Worm (Caenorhabditis elegans) whole organism, L2 larva: Measurements from ENCODE around the gene F56C3.3.

ENCODE experiments used
- C34F6.9 ChIP-seq: fragments of 150-350 bp; optimal IDR thresholded peaks from 2 replicates; lab custom pipeline; 2014; ENCODE audit warnings: missing biosample characterization, missing genetic modification characterization
- F13H6.1 ChIP-seq: sonication (generic microtip); optimal IDR thresholded peaks from 2 replicates; lab custom pipeline; 2016; ENCODE audit warnings: missing genetic modification characterization, missing compliant biosample characterization
- R02D3.7 ChIP-seq: fragments of 150-350 bp; optimal IDR thresholded peaks from 2 replicates; lab custom pipeline; 2014; ENCODE audit warnings: missing biosample characterization, missing genetic modification characterization
- Y55F3AM.14 ChIP-seq: fragments of 200-800 bp; sonication (Bioruptor generic); optimal IDR thresholded peaks from 2 replicates; lab custom pipeline; 2018; ENCODE audit warnings: mild to moderate bottlenecking, missing genetic modification characterization, missing compliant biosample characterization
- ZK546.5 ChIP-seq: sonication (generic microtip); optimal IDR thresholded peaks from 2 replicates; lab custom pipeline; 2017; ENCODE audit warnings: missing biosample characterization, missing genetic modification characterization
- alr-1 ChIP-seq: fragments of 150-350 bp; optimal IDR thresholded peaks from 2 replicates; lab custom pipeline; 2014; ENCODE audit warnings: missing biosample characterization, missing genetic modification characterization
- aly-2 ChIP-seq: fragments of 150-350 bp; optimal IDR thresholded peaks from 2 replicates; lab custom pipeline; 2014; ENCODE audit warnings: missing biosample characterization, missing genetic modification characterization
- ama-1 ChIP-seq: fragments of 150-350 bp; optimal IDR thresholded peaks from 2 replicates; lab custom pipeline; 2018; ENCODE audit warnings: inconsistent platforms
- blmp-1 ChIP-seq: sonication (generic microtip); optimal IDR thresholded peaks from 2 replicates; lab custom pipeline; 2017; ENCODE audit warnings: missing genetic modification characterization, mild to moderate bottlenecking, missing compliant biosample characterization, antibody characterized with exemption, moderate library complexity; ENCODE audit not compliant: insufficient read depth
- ceh-16 ChIP-seq: fragments of 150-350 bp; optimal IDR thresholded peaks from 2 replicates; lab custom pipeline; 2014; ENCODE audit warnings: missing biosample characterization, missing genetic modification characterization
- ceh-82 ChIP-seq: fragments of 150-350 bp; optimal IDR thresholded peaks from 2 replicates; lab custom pipeline; 2014; ENCODE audit warnings: missing biosample characterization, missing genetic modification characterization
- crh-2 ChIP-seq: sonication (generic microtip); optimal IDR thresholded peaks from 2 replicates; lab custom pipeline; 2017; ENCODE audit warnings: missing biosample characterization, missing genetic modification characterization
- dmd-4 ChIP-seq: sonication (generic microtip); optimal IDR thresholded peaks from 2 replicates; lab custom pipeline; 2017; ENCODE audit warnings: missing biosample characterization, missing genetic modification characterization
- egl-27 ChIP-seq: sonication (generic microtip); optimal IDR thresholded peaks from 3 replicates; lab custom pipeline; 2017; ENCODE audit warnings: missing biosample characterization, missing genetic modification reagents, missing genetic modification characterization
- elt-1 ChIP-seq: fragments of 150-350 bp; optimal IDR thresholded peaks from 2 replicates; lab custom pipeline; 2014; ENCODE audit warnings: missing biosample characterization, missing genetic modification characterization
- elt-3 ChIP-seq: sonication (generic microtip); optimal IDR thresholded peaks from 2 replicates; lab custom pipeline; 2017; ENCODE audit warnings: missing biosample characterization, missing genetic modification characterization
- fos-1 ChIP-seq: fragments of 150-350 bp; optimal IDR thresholded peaks from 2 replicates; lab custom pipeline; 2014; ENCODE audit warnings: missing biosample characterization, missing genetic modification characterization
- gmeb-1 ChIP-seq: fragments of 150-350 bp; optimal IDR thresholded peaks from 2 replicates; lab custom pipeline; 2014; ENCODE audit warnings: missing biosample characterization, missing genetic modification characterization
- lin-11 ChIP-seq: fragments of 150-350 bp; sonication (generic microtip); optimal IDR thresholded peaks from 2 replicates; lab custom pipeline; 2014; ENCODE audit warnings: missing biosample characterization, missing genetic modification characterization, inconsistent platforms, mixed read lengths
- lin-13 ChIP-seq: fragments of 150-350 bp; optimal IDR thresholded peaks from 2 replicates; lab custom pipeline; 2014; ENCODE audit warnings: missing biosample characterization, missing genetic modification reagents, missing genetic modification characterization
- lin-39 ChIP-seq: fragments of 150-350 bp; optimal IDR thresholded peaks from 2 replicates; lab custom pipeline; 2014; ENCODE audit warnings: missing biosample characterization, missing genetic modification reagents, missing genetic modification characterization
- lsy-2 ChIP-seq, 2 experiments: fragments of 150-350 bp in 1 of 2; sonication (generic microtip) in 1 of 2; optimal IDR thresholded peaks; 2 replicates each; lab custom pipeline; 2014 to 2017; ENCODE audit warnings: missing biosample characterization in 2 of 2, missing genetic modification characterization in 2 of 2
- mab-5 ChIP-seq: fragments of 150-350 bp; optimal IDR thresholded peaks from 2 replicates; lab custom pipeline; 2014; ENCODE audit warnings: missing biosample characterization, missing genetic modification characterization
- mbf-1 ChIP-seq: sonication (generic microtip); optimal IDR thresholded peaks from 2 replicates; lab custom pipeline; 2017; ENCODE audit warnings: missing biosample characterization, missing genetic modification characterization
- mdl-1 ChIP-seq, 2 experiments: fragments of 150-350 bp in 1 of 2; sonication (generic microtip) in 1 of 2; optimal IDR thresholded peaks; 2 replicates each; lab custom pipeline; 2017; ENCODE audit warnings: missing biosample characterization in 2 of 2, missing genetic modification characterization in 2 of 2
- nhr-10 ChIP-seq: sonication (generic microtip); optimal IDR thresholded peaks from 2 replicates; lab custom pipeline; 2017; ENCODE audit warnings: missing biosample characterization, missing genetic modification characterization
- nhr-11 ChIP-seq: fragments of 150-350 bp; optimal IDR thresholded peaks from 2 replicates; lab custom pipeline; 2014; ENCODE audit warnings: missing biosample characterization, missing genetic modification characterization
- nhr-12 ChIP-seq: fragments of 150-350 bp; optimal IDR thresholded peaks from 2 replicates; lab custom pipeline; 2014; ENCODE audit warnings: missing biosample characterization, missing genetic modification characterization
- nhr-129 ChIP-seq: fragments of 150-350 bp; optimal IDR thresholded peaks from 2 replicates; lab custom pipeline; 2014; ENCODE audit warnings: missing biosample characterization, missing genetic modification characterization
- nhr-21 ChIP-seq: fragments of 150-350 bp; optimal IDR thresholded peaks from 2 replicates; lab custom pipeline; 2014; ENCODE audit warnings: missing biosample characterization, missing genetic modification characterization
- nhr-23 ChIP-seq: fragments of 150-350 bp; optimal IDR thresholded peaks from 2 replicates; lab custom pipeline; 2014; ENCODE audit warnings: missing biosample characterization, missing genetic modification reagents, missing genetic modification characterization
- nhr-237 ChIP-seq: fragments of 150-350 bp; optimal IDR thresholded peaks from 2 replicates; lab custom pipeline; 2014; ENCODE audit warnings: missing biosample characterization, missing genetic modification characterization
- nhr-25 ChIP-seq: fragments of 150-350 bp; sonication (generic microtip); optimal IDR thresholded peaks from 3 replicates; lab custom pipeline; 2014; ENCODE audit warnings: missing biosample characterization, missing genetic modification characterization
- nhr-6 ChIP-seq: fragments of 150-350 bp; optimal IDR thresholded peaks from 2 replicates; lab custom pipeline; 2014; ENCODE audit warnings: missing biosample characterization, missing genetic modification characterization
- nhr-77 ChIP-seq: fragments of 150-350 bp; optimal IDR thresholded peaks from 2 replicates; lab custom pipeline; 2014; ENCODE audit warnings: missing biosample characterization, missing genetic modification characterization
- peb-1 ChIP-seq: fragments of 150-350 bp; optimal IDR thresholded peaks from 2 replicates; lab custom pipeline; 2014; ENCODE audit warnings: missing biosample characterization, missing genetic modification characterization
- sem-4 ChIP-seq: fragments of 150-350 bp; optimal IDR thresholded peaks from 2 replicates; lab custom pipeline; 2014; ENCODE audit warnings: missing biosample characterization, missing genetic modification reagents, missing genetic modification characterization
- skn-1 ChIP-seq: sonication (generic microtip); optimal IDR thresholded peaks from 2 replicates; lab custom pipeline; 2017; ENCODE audit warnings: missing biosample characterization, missing genetic modification characterization
- sma-3 ChIP-seq: sonication (generic microtip); optimal IDR thresholded peaks from 2 replicates; lab custom pipeline; 2016; ENCODE audit warnings: missing genetic modification reagents, missing genetic modification characterization, missing compliant biosample characterization
- sma-9 ChIP-seq, 2 experiments: fragments of 150-350 bp in 1 of 2; sonication (generic microtip) in 1 of 2; optimal IDR thresholded peaks; 2 replicates each; lab custom pipeline; 2014 to 2016; ENCODE audit warnings: missing genetic modification characterization in 2 of 2, mild to moderate bottlenecking in 1 of 2, missing biosample characterization in 1 of 2, missing compliant biosample characterization in 1 of 2, missing genetic modification reagents in 1 of 2, moderate library complexity in 1 of 2
- snpc-4 ChIP-seq: fragments of 150-350 bp; optimal IDR thresholded peaks from 2 replicates; lab custom pipeline; 2014; ENCODE audit warnings: missing biosample characterization, missing genetic modification characterization
- unc-39 ChIP-seq: fragments of 150-350 bp; optimal IDR thresholded peaks from 2 replicates; lab custom pipeline; 2014; ENCODE audit warnings: missing biosample characterization, missing genetic modification characterization
- unc-55 ChIP-seq: fragments of 150-350 bp; sonication (generic microtip); optimal IDR thresholded peaks from 3 replicates; lab custom pipeline; 2014; ENCODE audit warnings: missing biosample characterization, missing genetic modification reagents, missing genetic modification characterization
- unc-62 ChIP-seq: fragments of 150-350 bp; optimal IDR thresholded peaks from 2 replicates; lab custom pipeline; 2014; ENCODE audit warnings: missing biosample characterization, missing genetic modification reagents, missing genetic modification characterization
- zag-1 ChIP-seq: fragments of 150-350 bp; optimal IDR thresholded peaks from 2 replicates; lab custom pipeline; 2014; ENCODE audit warnings: missing biosample characterization, missing genetic modification characterization
- ztf-1 ChIP-seq: fragments of 200-800 bp; sonication (Bioruptor generic); conservative IDR thresholded peaks from 2 replicates; pipeline ENCODE4 v1.3.6; 2022; ENCODE audit warnings: missing genetic modification characterization, missing compliant biosample characterization
- ztf-11 ChIP-seq: sonication (generic microtip); optimal IDR thresholded peaks from 2 replicates; lab custom pipeline; 2017; ENCODE audit warnings: missing biosample characterization, missing genetic modification characterization
- ztf-4 ChIP-seq: fragments of 150-350 bp; optimal IDR thresholded peaks from 2 replicates; lab custom pipeline; 2014; ENCODE audit warnings: missing biosample characterization, missing genetic modification characterization

F56C3.3 gene

ce11 chrX:1394437-1394836 is 36.2 kb upstream of the F56C3.3 start:
- TF ChIP-seq lsy-2 (tag; optimal IDR thresholded peaks at IDR 0.05; lab: Kevin White, UChicago): no peak
- TF ChIP-seq nhr-129: peak; percentile 42
- TF ChIP-seq, all 48 proteins: peak for 1

ce11 chrX:1393891-1394290 is 35.7 kb upstream of the F56C3.3 start, which contains the start of gene F56C3.9:
Gene F56C3.9 (minus strand): TSS chrX:1393991.
- TF ChIP-seq ztf-4: no peak

- no peak for TF ChIP-seq elt-3 (tag; lab: Kevin White, UChicago)
- peak; percentile 96 for TF ChIP-seq crh-2
- TF ChIP-seq sem-4 (tag; lab: Kevin White, UChicago): peak; percentile 94
- no peak for TF ChIP-seq blmp-1 (tag; lab: Kevin White, UChicago)
- TF ChIP-seq sma-9 (GFP tag; optimal IDR thresholded peaks at IDR 0.05; lab: Kevin White, UChicago): peak; percentile 89
- TF ChIP-seq sma-9 (tag; optimal IDR thresholded peaks at IDR 0.05; lab: Kevin White, UChicago): no peak
- TF ChIP-seq nhr-21 (tag; lab: Kevin White, UChicago): peak; percentile 99
- peak; percentile 85 for TF ChIP-seq nhr-10 (tag; lab: Kevin White, UChicago)
- TF ChIP-seq lin-11: no peak
- peak; percentile 84 for TF ChIP-seq C34F6.9 (tag; lab: Kevin White, UChicago)
- TF ChIP-seq R02D3.7 (tag; lab: Kevin White, UChicago): peak; percentile 45
- TF ChIP-seq dmd-4 (tag; lab: Kevin White, UChicago): peak; percentile 73
- TF ChIP-seq ztf-1 (GFP tag; lab: Robert Waterston, UW): no peak
- peak; percentile 92 for TF ChIP-seq nhr-237 (tag; lab: Kevin White, UChicago)
- peak; percentile 59 for TF ChIP-seq aly-2
- peak; percentile 59 for TF ChIP-seq zag-1 (tag; lab: Kevin White, UChicago)
- no peak for TF ChIP-seq unc-62 (GFP tag; lab: Kevin White, UChicago)
- peak; percentile 85 for TF ChIP-seq F13H6.1 (tag; lab: Kevin White, UChicago)
- TF ChIP-seq ZK546.5 (tag; lab: Kevin White, UChicago): peak; percentile 46
- peak; percentile 66 for TF ChIP-seq nhr-12 (tag; lab: Kevin White, UChicago)
- TF ChIP-seq lin-13 (GFP tag; lab: Kevin White, UChicago): peak; percentile 93
- no peak for TF ChIP-seq elt-1 (tag; lab: Kevin White, UChicago)
- TF ChIP-seq ztf-4: peak; percentile 88
- TF ChIP-seq nhr-23 (tag; lab: Kevin White, UChicago): no peak
- peak; percentile 95 for TF ChIP-seq nhr-25 (tag; lab: Kevin White, UChicago)
- TF ChIP-seq lin-39 (tag; lab: Kevin White, UChicago): no peak
- peak; percentile 62 for TF ChIP-seq mbf-1 (tag; lab: Kevin White, UChicago)
- peak; percentile 80 for TF ChIP-seq ceh-16 (tag; lab: Kevin White, UChicago)
- peak; percentile 87 for TF ChIP-seq gmeb-1 (tag; lab: Kevin White, UChicago)
- TF ChIP-seq unc-55 (GFP tag; lab: Kevin White, UChicago): peak; percentile 85
- TF ChIP-seq sma-3 (GFP tag; lab: Kevin White, UChicago): peak; percentile 94
- no peak for TF ChIP-seq ama-1
- no peak for TF ChIP-seq unc-39 (tag; lab: Kevin White, UChicago)
- peak; percentile 74 for TF ChIP-seq Y55F3AM.14 (GFP tag; lab: Kevin White, UChicago)
- TF ChIP-seq mdl-1 (tag; optimal IDR thresholded peaks at IDR 0.05; lab: Kevin White, UChicago): peak; percentile 7 to 80
- TF ChIP-seq nhr-129: peak; percentile 96
- TF ChIP-seq lsy-2 (tag; optimal IDR thresholded peaks at IDR 0.05; lab: Kevin White, UChicago): peak; percentile 83 to 93
- TF ChIP-seq skn-1 (tag; lab: Kevin White, UChicago): peak; percentile 91
- TF ChIP-seq nhr-6 (tag; lab: Kevin White, UChicago): peak; percentile 95
- peak; percentile 34 for TF ChIP-seq snpc-4 (tag; lab: Kevin White, UChicago)
- TF ChIP-seq peb-1 (tag; lab: Kevin White, UChicago): no peak
- TF ChIP-seq nhr-11 (tag; lab: Kevin White, UChicago): peak; percentile 38
- peak; percentile 96 for TF ChIP-seq fos-1 (tag; lab: Kevin White, UChicago)
- peak; percentile 93 for TF ChIP-seq egl-27
- no peak for TF ChIP-seq alr-1 (tag; lab: Kevin White, UChicago)
- TF ChIP-seq ceh-82 (tag; lab: Kevin White, UChicago): peak; percentile 87
- no peak for TF ChIP-seq ztf-11
- peak; percentile 87 for TF ChIP-seq nhr-77 (tag; lab: Kevin White, UChicago)
- TF ChIP-seq mab-5 (tag; lab: Kevin White, UChicago): peak; percentile 66
These were observed 31.3 kb upstream of the F56C3.3 start for ce11 chrX:1389382-1389983.
